Fruit fly (Drosophila melanogaster): ENCODE measurements around the gene Tm2.

Tm2 gene

dm6 chr3R:15277926-15278869 is 31.8 kb upstream of the Tm2 start, which contains the start of the genes MRG15 and Tm1 (continued):
- TF ChIP-seq H2.0 (GFP tag; IDR thresholded peaks at IDR 0.05) (no peak), Dref (GFP tag; IDR thresholded peaks at IDR 0.05) (peak; percentile 77), CG2875 (GFP tag; optimal IDR thresholded peaks at IDR 0.05) (no peak), CG2129 (GFP tag; IDR thresholded peaks at IDR 0.05; ENCODE audit: partially characterized antibody) (0 out of 2 replicates have a peak, but pooled peaks have one; percentile 19), CG7963 (GFP tag; IDR thresholded peaks at IDR 0.05; ENCODE audit: partially characterized antibody) (peak; percentile 48; the same call in 2 of the 3 replicates), CG4424 (GFP tag; optimal IDR thresholded peaks at IDR 0.05) (no peak), mld (GFP tag; IDR thresholded peaks at IDR 0.05; ENCODE audit: partially characterized antibody) (peak; percentile 43; the same call in 1 of the 3 replicates), CG14860 (GFP tag; IDR thresholded peaks at IDR 0.05; ENCODE audit: partially characterized antibody) (peak; percentile 53; the same call in 2 of the 3 replicates), inv (GFP tag; IDR thresholded peaks at IDR 0.05; ENCODE audit: partially characterized antibody) (peak; percentile 49; the same call in 1 of the 2 replicates), unc-4 (GFP tag; IDR thresholded peaks at IDR 0.05; ENCODE audit: partially characterized antibody) (peak; percentile 70), CG3847 (GFP tag; IDR thresholded peaks at IDR 0.05) (peak; percentile 31; the same call in 1 of the 2 replicates), CG11560 (tag; IDR thresholded peaks at IDR 0.05) (no peak), bigmax (GFP tag; optimal IDR thresholded peaks at IDR 0.05) (no peak), CG6683 (GFP tag; optimal IDR thresholded peaks at IDR 0.05) (no peak), fu2 (GFP tag; optimal IDR thresholded peaks at IDR 0.05) (no peak), Dip2 (GFP tag; IDR thresholded peaks at IDR 0.05) (no peak), ssp (GFP tag; IDR thresholded peaks at IDR 0.05) (no peak), nerfin-2 (GFP tag; IDR thresholded peaks at IDR 0.05; ENCODE audit: partially characterized antibody) (peak; percentile 67), hbn (GFP tag; IDR thresholded peaks at IDR 0.05; ENCODE audit: partially characterized antibody) (peak; percentile 59; the same call in 1 of the 2 replicates), B-H2 (GFP tag; optimal IDR thresholded peaks at IDR 0.05) (no peak), CG9727 (GFP tag; optimal IDR thresholded peaks at IDR 0.05) (peak; percentile 12), ara (GFP tag; IDR thresholded peaks at IDR 0.05) (no peak), cad (GFP tag; optimal IDR thresholded peaks at IDR 0.05) (peak; percentile 55), CrebB (tag; optimal IDR thresholded peaks at IDR 0.05) (no peak), jumu (GFP tag; optimal IDR thresholded peaks at IDR 0.05) (peak; percentile 27), caup (GFP tag; optimal IDR thresholded peaks at IDR 0.05; ENCODE audit: severe bottlenecking) (no peak), Opbp (GFP tag; IDR thresholded peaks at IDR 0.05; ENCODE audit: partially characterized antibody) (peak; percentile 72; the same call in 2 of the 3 replicates), row (GFP tag; IDR thresholded peaks at IDR 0.05) (peak; percentile 39; the same call in 2 of the 3 replicates), lilli (GFP tag; optimal IDR thresholded peaks at IDR 0.05) (peak; percentile 32), Scr (GFP tag; IDR thresholded peaks at IDR 0.05; ENCODE audit: partially characterized antibody) (peak; percentile 73), CG12942 (GFP tag; optimal IDR thresholded peaks at IDR 0.05) (no peak), CG34376 (GFP tag; optimal IDR thresholded peaks at IDR 0.05) (no peak), MESR4 (GFP tag; optimal IDR thresholded peaks at IDR 0.05) (peak; percentile 49), CG17568 (GFP tag; optimal IDR thresholded peaks at IDR 0.05) (no peak), CG13775 (GFP tag; optimal IDR thresholded peaks at IDR 0.05) (peak; percentile 23), Bgb (GFP tag; IDR thresholded peaks at IDR 0.05; ENCODE audit: partially characterized antibody) (peak; percentile 71), stwl (tag; optimal IDR thresholded peaks at IDR 0.05) (peak; percentile 19), CG2120 (GFP tag; optimal IDR thresholded peaks at IDR 0.05) (peak; percentile 9), tna (GFP tag; IDR thresholded peaks at IDR 0.05; ENCODE audit: partially characterized antibody) (peak; percentile 58), sug (tag; optimal IDR thresholded peaks at IDR 0.05) (peak; percentile 10), dpn (GFP tag; optimal IDR thresholded peaks at IDR 0.05) (peak; percentile 0 to 22), pzg (GFP tag; optimal IDR thresholded peaks at IDR 0.05) (peak; percentile 55), CG6791 (GFP tag; IDR thresholded peaks at IDR 0.05; ENCODE audit: partially characterized antibody) (peak; percentile 61), CG13424 (tag; optimal IDR thresholded peaks at IDR 0.05) (no peak), CG1233 (GFP tag; optimal IDR thresholded peaks at IDR 0.05) (no peak), CG4617 (GFP tag; optimal IDR thresholded peaks at IDR 0.05; ENCODE audit: borderline replicate concordance) (peak; percentile 51)
